Worm (Caenorhabditis elegans): ENCODE results near the gene sec-16A.1.

Gene sec-16A.1

ce11 chrIII:9112479-9112878, 13.2 kb upstream of the sec-16A.1 start:
- no peak for TF ChIP-seq unc-62 (GFP tag; optimal IDR thresholded peaks at IDR 0.05)

DNA sequence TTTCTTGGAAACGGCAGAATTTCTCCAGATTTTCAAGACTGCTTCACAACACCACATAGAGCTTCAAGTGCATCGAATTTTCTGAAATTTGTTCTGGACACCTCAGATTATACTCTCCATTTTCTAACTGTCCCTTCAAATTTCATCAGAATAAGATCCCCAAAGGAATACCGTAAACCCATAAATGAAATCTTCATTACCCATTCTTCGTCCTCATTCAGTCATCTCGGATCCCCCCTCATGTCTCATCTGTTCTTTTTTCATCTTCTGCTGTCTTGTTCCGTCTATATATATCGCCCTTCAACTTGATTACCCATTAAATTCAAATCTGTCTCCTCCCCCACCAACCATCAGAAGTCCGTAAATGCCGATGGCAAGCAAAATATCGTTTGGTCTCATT, 11.6 kb upstream of the sec-16A.1 start:
- TF ChIP-seq unc-62 (GFP tag; optimal IDR thresholded peaks at IDR 0.05): no peak

ce11 chrIII:9114649-9115048, 11.0 kb upstream of the sec-16A.1 start, which contains the start of gene ZK512.1:
Gene ZK512.1 (plus strand): TSS chrIII:9114949.
- no peak for TF ChIP-seq unc-62 (GFP tag; optimal IDR thresholded peaks at IDR 0.05)

ce11 chrIII:9115745-9116144, 9.9 kb upstream of the sec-16A.1 start:
- TF ChIP-seq unc-62 (GFP tag; optimal IDR thresholded peaks at IDR 0.05): no peak

DNA sequence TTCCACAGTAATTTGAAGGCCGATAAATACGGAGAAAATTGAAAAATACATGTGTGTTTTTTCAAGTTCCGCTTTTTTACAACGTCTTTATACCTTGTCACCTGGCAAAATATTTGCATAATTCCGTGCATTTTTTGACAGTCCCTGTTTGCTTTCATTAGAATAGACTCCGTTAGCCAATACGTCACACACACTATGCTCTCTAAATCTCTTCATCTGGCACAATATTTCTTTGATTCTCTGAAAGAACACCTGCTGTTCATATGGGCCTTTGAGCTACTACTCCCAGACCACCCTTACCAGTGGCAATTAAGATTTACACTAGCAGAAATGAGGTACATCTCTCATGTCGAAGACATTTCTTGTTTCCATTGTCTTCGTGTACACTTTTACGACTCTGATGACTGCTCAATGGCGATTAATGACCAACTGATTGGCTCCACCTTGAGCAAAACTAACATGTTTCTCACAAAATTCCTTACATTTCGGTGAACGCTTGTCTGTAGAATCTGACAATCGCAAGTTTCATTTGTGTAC, 7.3 kb upstream of the sec-16A.1 start, which contains the start of gene grl-11:
grl-11 (minus strand) TSS at position 51 of the 537 bp plus-strand sequence.
- TF ChIP-seq unc-62 (GFP tag; optimal IDR thresholded peaks at IDR 0.05): no peak

- no peak for TF ChIP-seq unc-62 (GFP tag; optimal IDR thresholded peaks at IDR 0.05)
Measured at ce11 chrIII:9118921-9119606, 6.6 kb upstream of the sec-16A.1 start, which contains the start of gene ced-11. Gene ced-11 (plus strand): TSS chrIII:9119556.

DNA sequence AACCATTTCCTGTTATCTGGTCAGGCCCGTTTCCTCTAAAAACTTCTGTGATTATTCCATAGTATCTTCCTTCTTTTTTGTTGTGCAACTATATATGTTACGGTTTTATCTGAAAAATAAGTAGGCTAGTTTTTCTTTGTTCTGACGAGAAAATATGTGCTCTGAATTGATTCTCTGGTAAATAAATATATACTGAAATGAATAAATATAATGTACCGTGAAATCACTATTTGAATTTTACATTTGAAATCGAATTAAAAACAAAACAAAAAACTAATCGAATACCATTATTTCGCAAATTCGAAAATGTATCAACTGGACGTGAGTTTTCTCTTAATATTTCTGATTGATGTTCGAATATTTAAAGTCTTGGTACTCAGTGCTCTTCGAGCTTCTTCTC, 4.9 kb downstream of the sec-16A.1 start, which contains the start of gene ZK512.10:
ZK512.10 (plus strand) TSS at position 301 of the 400 bp plus-strand sequence.
- no peak for TF ChIP-seq unc-62 (GFP tag; optimal IDR thresholded peaks at IDR 0.05)

- no peak for TF ChIP-seq unc-62 (GFP tag; optimal IDR thresholded peaks at IDR 0.05)
Measured at ce11 chrIII:9136587-9136986, 10.9 kb downstream of the sec-16A.1 start, which contains the start of gene eat-4. Gene eat-4 (plus strand): TSS chrIII:9136887.

- no peak for TF ChIP-seq unc-62 (GFP tag; optimal IDR thresholded peaks at IDR 0.05)
Measured at ce11 chrIII:9138601-9139000, 13.0 kb downstream of the sec-16A.1 start, which contains the start of gene ZK512.7. Gene ZK512.7 (minus strand): TSS chrIII:9138701.

ce11 chrIII:9143911-9144310, 18.3 kb downstream of the sec-16A.1 start, which contains the start of gene ZK512.11:
Gene ZK512.11 (plus strand): TSS chrIII:9144211.
- no peak for TF ChIP-seq unc-62 (GFP tag; optimal IDR thresholded peaks at IDR 0.05)

ce11 chrIII:9144744-9145390, 19.2 kb downstream of the sec-16A.1 start, which contains the start of the genes ZK512.2 and ZK512.4:
Gene ZK512.2 (minus strand): TSS chrIII:9144794.
Gene ZK512.4 (plus strand): TSS chrIII:9145340.
- TF ChIP-seq unc-62 (GFP tag; optimal IDR thresholded peaks at IDR 0.05): no peak

DNA sequence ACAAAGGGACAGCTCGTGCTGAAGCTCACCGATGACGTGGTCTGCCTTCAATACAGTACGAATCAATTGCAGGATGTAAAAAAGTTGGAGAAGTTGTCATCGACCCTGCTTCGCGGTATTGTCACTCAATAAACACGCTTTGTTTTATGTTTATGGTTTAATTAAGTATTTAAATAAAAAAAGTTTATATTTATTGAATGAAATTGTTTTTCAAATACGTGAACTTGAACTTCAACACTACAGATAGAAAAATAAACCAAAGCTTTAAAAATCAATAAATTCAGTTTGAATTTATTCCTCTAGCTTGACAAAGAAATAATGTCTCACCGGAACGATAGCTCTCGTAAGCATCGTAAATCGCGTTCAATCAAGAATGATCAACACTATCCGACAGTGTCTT, 20.1 kb downstream of the sec-16A.1 start, which contains the start of gene ZK512.8:
ZK512.8 (plus strand) TSS at position 301 of the 400 bp plus-strand sequence.
- no peak for TF ChIP-seq unc-62 (GFP tag; optimal IDR thresholded peaks at IDR 0.05)

ce11 chrIII:9149132-9149531, 23.5 kb downstream of the sec-16A.1 start:
- no peak for TF ChIP-seq unc-62 (GFP tag; optimal IDR thresholded peaks at IDR 0.05)

DNA sequence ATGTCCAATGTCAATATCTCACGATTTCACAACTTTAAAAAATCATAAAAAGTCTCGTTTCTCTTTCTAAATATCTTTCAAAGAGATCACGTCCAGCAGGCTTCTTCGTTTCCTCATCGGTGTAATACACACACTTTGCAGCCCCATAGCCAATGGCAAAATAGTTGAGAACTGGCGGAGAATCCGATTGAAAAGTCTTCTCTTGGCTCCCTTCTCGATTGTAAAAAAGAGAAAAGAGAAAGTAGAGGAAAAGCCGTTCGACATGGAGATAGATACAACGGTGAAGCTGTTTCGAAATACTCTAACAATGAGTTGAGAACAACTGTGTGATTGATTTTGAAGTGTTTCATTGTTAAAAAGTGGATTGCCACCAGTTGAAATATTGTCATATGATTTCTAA, 26.1 kb downstream of the sec-16A.1 start:
- no peak for TF ChIP-seq unc-62 (GFP tag; optimal IDR thresholded peaks at IDR 0.05)

ce11 chrIII:9152950-9153349, 27.3 kb downstream of the sec-16A.1 start:
- no peak for TF ChIP-seq unc-62 (GFP tag; optimal IDR thresholded peaks at IDR 0.05)

DNA sequence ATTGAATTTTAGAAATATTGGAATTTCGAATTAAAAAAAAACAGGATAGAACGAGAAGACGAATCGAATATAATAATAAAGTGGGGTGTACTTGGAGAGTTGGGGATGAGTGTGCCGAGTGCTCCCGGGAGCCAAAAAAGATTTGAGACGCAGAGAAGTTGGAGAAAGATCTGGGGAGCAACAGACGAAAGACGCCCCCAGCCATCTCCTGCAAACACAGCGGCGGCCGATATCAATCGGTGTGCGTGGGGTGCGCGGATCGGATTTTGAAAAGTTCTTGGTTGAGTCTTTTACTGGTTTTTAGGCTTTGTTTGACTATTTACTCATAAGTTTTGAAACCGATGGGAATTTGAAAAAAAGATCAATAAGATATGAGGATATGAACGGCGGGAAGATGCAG, 28.2 kb downstream of the sec-16A.1 start, which contains the start of gene nhl-1:
nhl-1 (minus strand) TSS at position 101 of the 400 bp plus-strand sequence.
- no peak for TF ChIP-seq unc-62 (GFP tag; optimal IDR thresholded peaks at IDR 0.05)

All from whole organism, dauer.